Worm (Caenorhabditis elegans): ENCODE data around the gene K08E4.8.

DNA sequence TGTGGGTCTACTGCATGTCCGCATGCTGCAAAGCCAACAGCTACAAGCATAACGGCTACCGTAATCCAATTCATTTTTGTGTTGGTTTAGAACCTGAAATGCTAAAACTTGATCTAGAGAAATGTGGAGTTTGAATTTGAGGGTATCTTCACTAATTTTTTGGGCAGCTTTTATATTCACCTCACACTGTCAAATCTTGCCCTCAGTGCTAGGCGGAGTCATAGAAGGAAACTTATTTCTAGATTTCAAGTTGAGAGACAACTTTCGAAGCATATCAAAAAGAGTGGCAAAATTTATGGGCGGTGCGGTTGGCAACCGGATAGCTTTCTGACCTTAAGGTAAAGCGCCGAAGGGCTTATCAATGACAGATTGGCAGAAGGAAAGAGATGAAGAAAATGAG is 45.5 kb downstream of the K08E4.8 start, which contains the start of gene lips-6:
- TF ChIP-seq lsy-2 (tag; optimal IDR thresholded peaks at IDR 0.05) (no peak), zag-1 (tag; optimal IDR thresholded peaks at IDR 0.05) (no peak), nhr-6 (tag; optimal IDR thresholded peaks at IDR 0.05) (no peak), ceh-82 (tag; optimal IDR thresholded peaks at IDR 0.05) (no peak), unc-62 (GFP tag; optimal IDR thresholded peaks at IDR 0.05) (no peak), skn-1 (tag; optimal IDR thresholded peaks at IDR 0.05) (no peak), sma-9 (GFP tag; optimal IDR thresholded peaks at IDR 0.05) (no peak), sma-9 (tag; optimal IDR thresholded peaks at IDR 0.05) (no peak), fos-1 (tag; optimal IDR thresholded peaks at IDR 0.05) (no peak), nhr-23 (tag; optimal IDR thresholded peaks at IDR 0.05) (no peak), ama-1 (optimal IDR thresholded peaks at IDR 0.05) (no peak), ztf-4 (tag; optimal IDR thresholded peaks at IDR 0.05) (no peak), elt-3 (tag; optimal IDR thresholded peaks at IDR 0.05) (no peak), nhr-77 (tag; optimal IDR thresholded peaks at IDR 0.05) (no peak)
